Fruit fly (Drosophila melanogaster) whole organism, embryonic: ENCODE measurements around the gene CG17841.
A peak's percentile ranks its signal among the peaks of the same experiment; 100 is the strongest.

Experiments
- Atf6 ChIP-seq: fragments of 200-800 bp; sonication (Bioruptor generic); IDR thresholded peaks from 2 replicates; pipeline ENCODE4 v1.3.6; 2022; ENCODE audit warnings: missing biosample characterization, missing genetic modification characterization
- CG11093 ChIP-seq: fragments of 200-800 bp; sonication (Bioruptor generic); IDR thresholded peaks from 3 replicates; pipeline ENCODE4 v1.3.6; 2022; ENCODE audit warnings: missing biosample characterization, missing genetic modification characterization
- CG12769 ChIP-seq: fragments of 200-800 bp; sonication (Bioruptor generic); optimal IDR thresholded peaks from 2 replicates; lab custom pipeline; 2019; ENCODE audit warnings: missing biosample characterization, mild to moderate bottlenecking, missing genetic modification characterization, moderate library complexity
- CG13624 ChIP-seq: fragments of 200-800 bp; sonication (Bioruptor generic); optimal IDR thresholded peaks from 2 replicates; lab custom pipeline; 2016; ENCODE audit warnings: missing biosample characterization, missing genetic modification characterization
- CG14014 ChIP-seq: fragments of 200-800 bp; sonication (Bioruptor generic); IDR thresholded peaks from 2 replicates; pipeline ENCODE4 v1.3.6; 2022; ENCODE audit warnings: missing biosample characterization, missing genetic modification characterization
- CG14667 ChIP-seq: fragments of 200-800 bp; sonication (Bioruptor generic); IDR thresholded peaks from 2 replicates; pipeline ENCODE4 v1.3.6; 2022; ENCODE audit warnings: missing biosample characterization, missing genetic modification characterization
- CG15696 ChIP-seq: fragments of 200-800 bp; sonication (Bioruptor generic); optimal IDR thresholded peaks from 2 replicates; lab custom pipeline; 2019; ENCODE audit warnings: missing biosample characterization, mild to moderate bottlenecking, missing genetic modification characterization, moderate library complexity
- CG1602 ChIP-seq: fragments of 200-800 bp; sonication (Bioruptor generic); optimal IDR thresholded peaks from 3 replicates; lab custom pipeline; 2016; ENCODE audit warnings: missing biosample characterization, missing genetic modification characterization
- CG17328 ChIP-seq: fragments of 200-800 bp; sonication (Bioruptor generic); IDR thresholded peaks from 2 replicates; pipeline ENCODE4 v1.3.6; 2022; ENCODE audit warnings: missing biosample characterization, missing genetic modification characterization
- CG18476 ChIP-seq: fragments of 200-800 bp; sonication (Bioruptor generic); optimal IDR thresholded peaks from 2 replicates; lab custom pipeline; 2016; ENCODE audit warnings: missing biosample characterization, mild to moderate bottlenecking, missing genetic modification characterization
- CG2116 ChIP-seq: fragments of 200-800 bp; sonication (Bioruptor generic); optimal IDR thresholded peaks from 3 replicates; lab custom pipeline; 2018; ENCODE audit warnings: missing biosample characterization, mild to moderate bottlenecking, missing genetic modification characterization
- CG2120 ChIP-seq: fragments of 200-800 bp; sonication (Bioruptor generic); optimal IDR thresholded peaks from 3 replicates; lab custom pipeline; 2016; ENCODE audit warnings: missing biosample characterization, missing genetic modification characterization
- CG3163 ChIP-seq: fragments of 200-800 bp; sonication (Bioruptor generic); optimal IDR thresholded peaks from 3 replicates; lab custom pipeline; 2016; ENCODE audit warnings: missing biosample characterization, missing genetic modification characterization
- CG42726 ChIP-seq: fragments of 200-800 bp; sonication (Bioruptor generic); IDR thresholded peaks from 2 replicates; pipeline ENCODE4 v1.3.6; 2022; ENCODE audit warnings: missing biosample characterization, missing genetic modification characterization; ENCODE audit not compliant: partially characterized antibody
- CG4282 ChIP-seq: fragments of 200-800 bp; sonication (Bioruptor generic); optimal IDR thresholded peaks from 2 replicates; lab custom pipeline; 2016; ENCODE audit warnings: missing biosample characterization, missing genetic modification characterization
- CG4328 ChIP-seq: fragments of 200-800 bp; sonication (Bioruptor generic); optimal IDR thresholded peaks from 3 replicates; lab custom pipeline; 2017; ENCODE audit warnings: missing biosample characterization, missing genetic modification reagents, missing genetic modification characterization
- CG4424 ChIP-seq: fragments of 200-800 bp; sonication (Bioruptor generic); optimal IDR thresholded peaks from 3 replicates; lab custom pipeline; 2016; ENCODE audit warnings: missing biosample characterization, missing genetic modification characterization
- CG5180 ChIP-seq: fragments of 200-800 bp; sonication (Bioruptor generic); optimal IDR thresholded peaks from 3 replicates; lab custom pipeline; 2017; ENCODE audit warnings: missing biosample characterization, missing genetic modification characterization, mild to moderate bottlenecking, moderate library complexity, missing genetic modification reagents
- CG6854 ChIP-seq: fragments of 200-800 bp; sonication (Bioruptor generic); optimal IDR thresholded peaks from 3 replicates; lab custom pipeline; 2017; ENCODE audit warnings: missing biosample characterization, mild to moderate bottlenecking, missing genetic modification characterization
- CG7839 ChIP-seq: fragments of 200-800 bp; sonication (Bioruptor generic); optimal IDR thresholded peaks from 3 replicates; lab custom pipeline; 2018; ENCODE audit warnings: missing biosample characterization, mild to moderate bottlenecking, missing genetic modification characterization, moderate library complexity
- CG8089 ChIP-seq: fragments of 200-800 bp; sonication (Bioruptor generic); optimal IDR thresholded peaks from 3 replicates; lab custom pipeline; 2016; ENCODE audit warnings: missing biosample characterization, missing genetic modification characterization
- CG8478 ChIP-seq: fragments of >200 bp; optimal IDR thresholded peaks from 2 replicates; lab custom pipeline; 2018
- CG8944 ChIP-seq: fragments of 200-800 bp; sonication (Bioruptor generic); optimal IDR thresholded peaks from 3 replicates; lab custom pipeline; 2016; ENCODE audit warnings: missing biosample characterization, missing genetic modification characterization
- D19A ChIP-seq: fragments of 200-800 bp; optimal IDR thresholded peaks from 3 replicates; lab custom pipeline; 2019; ENCODE audit warnings: missing biosample characterization, mild to moderate bottlenecking, missing genetic modification characterization, moderate library complexity
- Dll ChIP-seq: fragments of 200-800 bp; sonication (Bioruptor generic); IDR thresholded peaks from 4 replicates; pipeline ENCODE4 v1.3.6; 2022; ENCODE audit warnings: missing biosample characterization, missing genetic modification characterization; ENCODE audit not compliant: partially characterized antibody
- Doc2 ChIP-seq: fragments of 200-800 bp; sonication (Bioruptor generic); IDR thresholded peaks from 2 replicates; pipeline ENCODE4 v1.3.6; 2022; ENCODE audit warnings: missing biosample characterization, missing genetic modification characterization
- E2f2 ChIP-seq: fragments of 200-800 bp; sonication (Bioruptor generic); IDR thresholded peaks from 2 replicates; pipeline ENCODE4 v1.3.6; 2022; ENCODE audit warnings: missing biosample characterization, missing genetic modification characterization
- Eip74EF ChIP-seq, 2 experiments: fragments of 200-800 bp in 1 of 2; fragments of >200 bp in 1 of 2; sonication (Bioruptor generic) in 1 of 2; optimal IDR thresholded peaks; 2 replicates each; lab custom pipeline; 2017 to 2019; ENCODE audit warnings: missing biosample characterization in 2 of 2, missing genetic modification characterization in 2 of 2, mild to moderate bottlenecking in 1 of 2, moderate library complexity in 1 of 2
- H15 ChIP-seq: fragments of 200-800 bp; sonication (Bioruptor generic); IDR thresholded peaks from 3 replicates; pipeline ENCODE4 v1.3.6; 2022; ENCODE audit warnings: missing biosample characterization, missing genetic modification characterization
- Hsf ChIP-seq: fragments of 200-800 bp; sonication (Bioruptor generic); optimal IDR thresholded peaks from 3 replicates; lab custom pipeline; 2016; ENCODE audit warnings: missing biosample characterization, missing genetic modification characterization
- Lim3 ChIP-seq: fragments of 200-800 bp; sonication (Bioruptor generic); IDR thresholded peaks from 2 replicates; pipeline ENCODE4 v1.3.6; 2022; ENCODE audit warnings: missing biosample characterization, missing genetic modification characterization
- Mad ChIP-seq: fragments of 200-800 bp; sonication (Bioruptor generic); optimal IDR thresholded peaks from 2 replicates; lab custom pipeline; 2016; ENCODE audit warnings: missing biosample characterization, missing genetic modification characterization
- Mrtf ChIP-seq: fragments of 200-800 bp; sonication (Bioruptor generic); IDR thresholded peaks from 3 replicates; pipeline ENCODE4 v1.3.6; 2022; ENCODE audit warnings: missing biosample characterization, missing genetic modification characterization
- Nf-YC ChIP-seq: fragments of 200-800 bp; optimal IDR thresholded peaks from 3 replicates; lab custom pipeline; 2019; ENCODE audit warnings: missing biosample characterization, mild to moderate bottlenecking, missing genetic modification characterization, moderate library complexity
- Rfx ChIP-seq: fragments of 200-800 bp; sonication (Bioruptor generic); IDR thresholded peaks from 2 replicates; pipeline ENCODE4 v1.3.6; 2022; ENCODE audit warnings: missing biosample characterization, missing genetic modification characterization
- Six4 ChIP-seq: fragments of 200-800 bp; sonication (Bioruptor generic); optimal IDR thresholded peaks from 2 replicates; lab custom pipeline; 2016; ENCODE audit warnings: missing biosample characterization, missing genetic modification characterization
- Sox100B ChIP-seq: fragments of 200-800 bp; sonication (Bioruptor generic); optimal IDR thresholded peaks from 3 replicates; lab custom pipeline; 2018; ENCODE audit warnings: missing biosample characterization, mild to moderate bottlenecking, missing genetic modification characterization
- az2 ChIP-seq: fragments of 200-800 bp; sonication (Bioruptor generic); optimal IDR thresholded peaks from 3 replicates; lab custom pipeline; 2016; ENCODE audit warnings: missing biosample characterization, missing genetic modification characterization
- danr ChIP-seq: fragments of 200-800 bp; sonication (Bioruptor generic); IDR thresholded peaks from 2 replicates; pipeline ENCODE4 v1.3.6; 2022; ENCODE audit warnings: missing biosample characterization, missing genetic modification characterization
- dimm ChIP-seq: fragments of 200-800 bp; sonication (Bioruptor generic); IDR thresholded peaks from 2 replicates; pipeline ENCODE4 v1.3.6; 2022; ENCODE audit warnings: missing biosample characterization, missing genetic modification characterization
- dm ChIP-seq: fragments of 200-800 bp; sonication (Bioruptor generic); optimal IDR thresholded peaks from 3 replicates; lab custom pipeline; 2016; ENCODE audit warnings: missing biosample characterization, missing genetic modification characterization
- ewg ChIP-seq: fragments of 200-800 bp; sonication (Bioruptor generic); optimal IDR thresholded peaks from 3 replicates; lab custom pipeline; 2017; ENCODE audit warnings: mild to moderate bottlenecking, missing biosample characterization, missing genetic modification reagents, missing genetic modification characterization
- fd3F ChIP-seq: fragments of 200-800 bp; sonication (Bioruptor generic); optimal IDR thresholded peaks from 2 replicates; lab custom pipeline; 2018; ENCODE audit warnings: missing biosample characterization, mild to moderate bottlenecking, missing genetic modification characterization, moderate library complexity
- ham ChIP-seq: fragments of 200-800 bp; sonication (Bioruptor generic); IDR thresholded peaks from 2 replicates; pipeline ENCODE4 v1.3.6; 2022; ENCODE audit warnings: missing biosample characterization, missing genetic modification characterization
- her ChIP-seq: fragments of 200-800 bp; sonication (Bioruptor generic); optimal IDR thresholded peaks from 2 replicates; lab custom pipeline; 2016; ENCODE audit warnings: missing biosample characterization, missing genetic modification characterization
- klu ChIP-seq: fragments of 200-800 bp; sonication (Bioruptor generic); IDR thresholded peaks from 2 replicates; pipeline ENCODE4 v1.3.6; 2022; ENCODE audit warnings: missing biosample characterization, missing genetic modification characterization
- pum ChIP-seq: fragments of 200-800 bp; sonication (Bioruptor generic); optimal IDR thresholded peaks from 2 replicates; lab custom pipeline; 2016; ENCODE audit warnings: missing biosample characterization, missing genetic modification characterization
- row ChIP-seq: fragments of 200-800 bp; sonication (Bioruptor generic); IDR thresholded peaks from 3 replicates; pipeline ENCODE4 v1.3.6; 2022; ENCODE audit warnings: missing biosample characterization, missing genetic modification characterization
- slbo ChIP-seq: fragments of 200-800 bp; sonication (Bioruptor generic); IDR thresholded peaks from 2 replicates; pipeline ENCODE4 v1.3.6; 2022; ENCODE audit warnings: missing biosample characterization, missing genetic modification characterization
- sqz ChIP-seq: fragments of 200-800 bp; sonication (Bioruptor generic); optimal IDR thresholded peaks from 3 replicates; lab custom pipeline; 2018; ENCODE audit warnings: missing biosample characterization, mild to moderate bottlenecking, missing genetic modification characterization
- tio ChIP-seq: fragments of 200-800 bp; sonication (Bioruptor generic); optimal IDR thresholded peaks from 2 replicates; lab custom pipeline; 2017; ENCODE audit warnings: missing biosample characterization, missing genetic modification characterization, inconsistent platforms
- vnd ChIP-seq: fragments of 200-800 bp; sonication (Bioruptor generic); IDR thresholded peaks from 3 replicates; pipeline ENCODE4 v1.3.6; 2022; ENCODE audit warnings: missing biosample characterization, missing genetic modification characterization; ENCODE audit not compliant: partially characterized antibody

CG17841 gene

dm6 chrX:10385757-10386156 lies 17.9 kb downstream of the CG17841 start, which contains the start of the genes Psf3 and flw (continued):
- TF ChIP-seq CG1602 (GFP tag; lab: Kevin White, UChicago) (no peak), klu (no peak), CG4282 (GFP tag; lab: Kevin White, UChicago) (no peak), Eip74EF (GFP tag; optimal IDR thresholded peaks at IDR 0.05; lab: Kevin White, UChicago) (no peak), CG13624 (GFP tag; lab: Kevin White, UChicago) (peak; percentile 12), CG8478 (no peak), CG15696 (tag; lab: Kevin White, UChicago) (no peak), tio (GFP tag; lab: Kevin White, UChicago) (no peak), Sox100B (GFP tag; lab: Kevin White, UChicago) (no peak), Doc2 (GFP tag; lab: Robert Waterston, UW) (no peak), CG18476 (GFP tag; lab: Kevin White, UChicago) (no peak), E2f2 (GFP tag; lab: Robert Waterston, UW) (peak; percentile 55), slbo (peak; percentile 57), CG14014 (GFP tag; lab: Robert Waterston, UW) (no peak), Rfx (peak; percentile 61), CG14667 (GFP tag; lab: Robert Waterston, UW) (no peak), Hsf (GFP tag; lab: Kevin White, UChicago) (peak; percentile 19), pum (GFP tag; lab: Kevin White, UChicago) (no peak), D19A (tag; lab: Kevin White, UChicago) (no peak), CG12769 (tag; lab: Kevin White, UChicago) (no peak), ewg (GFP tag; lab: Kevin White, UChicago) (no peak), CG3163 (GFP tag; lab: Kevin White, UChicago) (no peak), H15 (GFP tag; lab: Robert Waterston, UW) (no peak), fd3F (GFP tag; lab: Kevin White, UChicago) (no peak), CG11093 (no peak), vnd (GFP tag; lab: Robert Waterston, UW) (peak; percentile 49; the same call in 1 of the 3 replicates), CG2120 (GFP tag; lab: Kevin White, UChicago) (peak; percentile 41), danr (GFP tag; lab: Robert Waterston, UW) (no peak), Dll (GFP tag; lab: Robert Waterston, UW) (peak; percentile 35; the same call in 1 of the 4 replicates), ham (GFP tag; lab: Robert Waterston, UW) (no peak), CG4424 (peak; percentile 14), CG8089 (GFP tag; lab: Kevin White, UChicago) (no peak), dimm (GFP tag; lab: Robert Waterston, UW) (no peak), CG6854 (GFP tag; lab: Kevin White, UChicago) (no peak), Mad (GFP tag; lab: Kevin White, UChicago) (no peak), her (GFP tag; lab: Kevin White, UChicago) (peak; percentile 20), CG17328 (no peak), CG42726 (GFP tag; lab: Robert Waterston, UW) (peak; percentile 61), CG5180 (GFP tag; lab: Kevin White, UChicago) (no peak), sqz (GFP tag; lab: Kevin White, UChicago) (peak; percentile 43), CG7839 (no peak), Mrtf (no peak), CG2116 (GFP tag; lab: Kevin White, UChicago) (peak; percentile 32), Six4 (GFP tag; lab: Kevin White, UChicago) (no peak), row (peak; percentile 50; the same call in 2 of the 3 replicates), Nf-YC (tag; lab: Kevin White, UChicago) (peak; percentile 29), Atf6 (GFP tag; lab: Robert Waterston, UW) (no peak), CG4328 (no peak), Lim3 (no peak), CG8944 (GFP tag; lab: Kevin White, UChicago) (no peak), az2 (no peak), dm (no peak)
